Fruit fly (Drosophila melanogaster): Measurements from ENCODE around the gene CG7557.

The CG7557 gene

DNA sequence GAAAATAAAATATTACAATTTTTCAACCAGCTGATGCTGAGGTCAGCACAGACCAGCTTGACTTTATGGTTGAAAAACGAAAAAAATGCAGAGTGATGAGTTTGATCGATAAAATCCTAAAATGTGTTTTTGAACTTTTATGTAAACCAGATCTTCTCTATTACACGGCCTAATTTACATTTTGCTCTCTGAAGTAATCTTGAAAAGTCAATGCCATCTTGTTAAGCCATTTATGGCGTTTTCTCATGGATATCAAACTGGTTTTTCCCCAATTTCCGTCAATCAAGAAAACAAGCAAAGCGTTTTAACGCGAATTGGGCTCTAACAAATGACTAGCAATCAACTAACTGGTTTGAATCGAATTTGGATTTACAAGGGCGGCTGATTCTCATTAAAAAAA lies 45.5 kb upstream of the CG7557 start:
- TF ChIP-seq Gug (GFP tag; IDR thresholded peaks at IDR 0.05) (no peak), Eip75B (GFP tag; optimal IDR thresholded peaks at IDR 0.05) (no peak), fd59A (GFP tag; optimal IDR thresholded peaks at IDR 0.05) (no peak), CG8119 (GFP tag; IDR thresholded peaks at IDR 0.05) (no peak), CG6163 (GFP tag; IDR thresholded peaks at IDR 0.05) (no peak), CG7368 (GFP tag; optimal IDR thresholded peaks at IDR 0.05) (no peak), dsx (GFP tag; optimal IDR thresholded peaks at IDR 0.05; ENCODE audit: poor library complexity, severe bottlenecking) (no peak), Eip78C (GFP tag) (no peak), CG3032 (tag; optimal IDR thresholded peaks at IDR 0.05) (no peak), salr (GFP tag; optimal IDR thresholded peaks at IDR 0.05) (no peak)

DNA sequence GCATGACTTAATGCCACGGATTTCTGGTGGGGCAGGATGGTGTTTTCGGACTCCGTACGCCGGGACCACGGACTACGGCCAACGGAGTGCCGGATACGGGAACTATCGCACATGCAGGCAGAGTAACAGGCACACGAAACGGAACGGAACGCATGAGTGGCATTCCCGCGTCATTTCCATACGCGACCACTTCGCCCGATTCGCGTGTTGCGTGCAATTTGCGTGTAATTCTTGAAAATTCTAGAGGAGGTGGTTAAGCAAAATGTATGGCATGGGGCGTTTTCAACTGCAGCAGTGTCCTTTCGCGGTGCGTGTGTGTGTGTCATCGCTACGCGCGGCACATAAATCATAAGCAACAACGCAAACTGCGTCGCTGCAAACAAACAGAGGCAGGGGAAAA lies 44.7 kb upstream of the CG7557 start:
- no peak for TF ChIP-seq acj6 (GFP tag; optimal IDR thresholded peaks at IDR 0.05)
- TF ChIP-seq CG1621 (tag; optimal IDR thresholded peaks at IDR 0.05): peak; percentile 19
- no peak for TF ChIP-seq svp (GFP tag)
- peak in 1 of 2 experiments; percentile 86 for TF ChIP-seq ss (GFP tag; optimal IDR thresholded peaks at IDR 0.05)

DNA sequence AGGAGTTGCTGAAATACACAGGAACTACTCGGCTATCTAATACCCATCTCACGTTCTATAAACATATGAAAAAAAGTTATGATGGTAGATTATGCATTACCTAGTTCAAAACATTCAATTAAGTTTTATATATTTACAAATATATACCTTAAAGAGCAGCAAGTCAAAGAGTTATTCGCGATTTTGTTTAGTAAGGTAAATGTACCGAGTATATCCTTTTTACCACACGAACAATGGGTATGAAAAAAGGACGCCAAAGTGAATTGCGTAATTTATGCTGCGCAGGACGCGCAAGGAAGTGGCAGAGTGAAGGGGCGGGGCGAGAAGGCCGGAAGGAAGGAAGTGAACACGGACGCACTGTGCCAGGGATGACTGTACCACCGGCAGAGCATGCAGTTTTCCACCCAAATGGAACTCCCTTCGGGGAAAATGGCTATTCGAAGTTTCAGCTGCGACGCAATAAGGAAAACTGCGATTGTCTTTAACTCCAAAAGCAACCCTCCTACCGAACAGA lies 44.2 kb upstream of the CG7557 start:
- TF ChIP-seq CG32006 (GFP tag; optimal IDR thresholded peaks at IDR 0.05) (no peak), Eip75B (GFP tag; optimal IDR thresholded peaks at IDR 0.05) (no peak), Ets21C (GFP tag; optimal IDR thresholded peaks at IDR 0.05) (no peak), svp (GFP tag) (peak; percentile 0), CG31627 (GFP tag; optimal IDR thresholded peaks at IDR 0.05) (no peak), CG8119 (GFP tag; IDR thresholded peaks at IDR 0.05) (no peak), Eip78C (GFP tag) (peak; percentile 39)

DNA sequence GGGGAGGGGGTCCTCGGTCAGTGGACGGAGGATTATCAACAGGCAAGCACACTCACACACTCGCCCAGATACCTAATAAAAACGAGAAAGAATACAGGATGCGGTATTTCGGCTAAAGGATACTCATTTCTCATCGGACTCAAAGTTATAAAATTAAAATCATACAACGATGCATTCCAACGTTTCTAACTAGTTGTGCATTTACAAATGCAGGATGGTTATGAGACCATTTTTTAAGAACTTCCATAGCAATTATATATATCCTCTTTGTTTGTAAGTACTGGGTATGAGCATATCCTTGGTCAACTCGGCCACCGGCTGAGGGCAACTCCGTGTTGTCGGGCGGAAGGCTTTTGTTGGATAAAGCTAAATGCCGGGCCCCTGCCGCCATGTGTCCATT lies 42.7 kb upstream of the CG7557 start:
- TF ChIP-seq CG31627 (GFP tag; optimal IDR thresholded peaks at IDR 0.05) (peak; percentile 6), Met (GFP tag; optimal IDR thresholded peaks at IDR 0.05) (peak; percentile 12), Eip78C (GFP tag) (peak; percentile 62), esn (GFP tag; optimal IDR thresholded peaks at IDR 0.05) (peak; percentile 15), Gug (GFP tag; IDR thresholded peaks at IDR 0.05) (no peak), cyc (GFP tag; optimal IDR thresholded peaks at IDR 0.05) (no peak), svp (GFP tag) (peak; percentile 32)

DNA sequence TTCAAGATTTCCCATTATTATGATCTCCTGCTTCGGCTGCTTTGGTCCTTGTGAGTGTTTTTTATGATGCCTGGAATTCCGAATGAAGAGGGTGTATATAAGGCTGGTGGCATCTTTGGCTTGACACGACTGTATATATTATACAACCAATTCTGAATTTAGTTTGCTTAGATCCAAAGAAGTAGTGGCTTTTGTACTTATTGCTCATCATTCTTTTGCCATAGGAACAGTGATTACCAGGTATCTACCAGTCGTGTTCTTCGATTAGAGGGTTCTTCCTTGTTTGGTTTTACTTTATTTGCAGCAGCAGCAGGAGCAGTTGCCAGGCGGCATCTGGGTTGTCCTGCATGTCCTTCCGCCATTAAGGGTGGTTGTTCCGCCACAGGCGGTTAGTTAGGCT lies 41.4 kb upstream of the CG7557 start:
- TF ChIP-seq CG7368 (GFP tag; optimal IDR thresholded peaks at IDR 0.05): peak; percentile 5
- TF ChIP-seq net (GFP tag; optimal IDR thresholded peaks at IDR 0.05): no peak
- peak; percentile 41 for TF ChIP-seq pdm3 (GFP tag; optimal IDR thresholded peaks at IDR 0.05)
- TF ChIP-seq CG9139 (GFP tag; optimal IDR thresholded peaks at IDR 0.05): no peak
- peak; percentile 63 for TF ChIP-seq Eip78C (GFP tag)
- TF ChIP-seq lz (GFP tag; optimal IDR thresholded peaks at IDR 0.05): peak; percentile 46
- TF ChIP-seq CG11902 (GFP tag; optimal IDR thresholded peaks at IDR 0.05): no peak
- TF ChIP-seq cyc (GFP tag; optimal IDR thresholded peaks at IDR 0.05): peak; percentile 44
- peak; percentile 3 for TF ChIP-seq CG10669 (GFP tag; optimal IDR thresholded peaks at IDR 0.05)
- TF ChIP-seq CG8632 (GFP tag; optimal IDR thresholded peaks at IDR 0.05): peak; percentile 41
- no peak for TF ChIP-seq eg (GFP tag; IDR thresholded peaks at IDR 0.05)
- no peak for TF ChIP-seq CG8119 (GFP tag; IDR thresholded peaks at IDR 0.05)
- no peak for TF ChIP-seq fkh (GFP tag; optimal IDR thresholded peaks at IDR 0.05)
- TF ChIP-seq OdsH (GFP tag; optimal IDR thresholded peaks at IDR 0.05): peak; percentile 17
- TF ChIP-seq Hr39 (GFP tag; optimal IDR thresholded peaks at IDR 0.05): peak; percentile 62
- TF ChIP-seq Ets21C (GFP tag; optimal IDR thresholded peaks at IDR 0.05): peak; percentile 19
- TF ChIP-seq CG6792 (GFP tag; optimal IDR thresholded peaks at IDR 0.05): peak; percentile 46
- peak; percentile 25 for TF ChIP-seq achi (GFP tag; optimal IDR thresholded peaks at IDR 0.05)
- peak; percentile 8 for TF ChIP-seq CG8319 (GFP tag; optimal IDR thresholded peaks at IDR 0.05)
- TF ChIP-seq Eip75B (GFP tag; optimal IDR thresholded peaks at IDR 0.05): peak; percentile 7
- no peak for TF ChIP-seq dac (GFP tag; optimal IDR thresholded peaks at IDR 0.05)
- peak; percentile 4 for TF ChIP-seq CG34406 (GFP tag; optimal IDR thresholded peaks at IDR 0.05)
- TF ChIP-seq Smox (GFP tag; optimal IDR thresholded peaks at IDR 0.05): peak; percentile 62
- peak; percentile 6 for TF ChIP-seq Ets96B (tag; optimal IDR thresholded peaks at IDR 0.05)
- no peak for TF ChIP-seq dsx (GFP tag; optimal IDR thresholded peaks at IDR 0.05; ENCODE audit: poor library complexity, severe bottlenecking)
- no peak for TF ChIP-seq Blimp-1 (GFP tag; optimal IDR thresholded peaks at IDR 0.05)
- TF ChIP-seq Sox15 (GFP tag; optimal IDR thresholded peaks at IDR 0.05): peak; percentile 25
- no peak for TF ChIP-seq fd85E (GFP tag; optimal IDR thresholded peaks at IDR 0.05)
- peak; percentile 6 for TF ChIP-seq spab (GFP tag; optimal IDR thresholded peaks at IDR 0.05)
- TF ChIP-seq esn (GFP tag; optimal IDR thresholded peaks at IDR 0.05): peak; percentile 64
- no peak for TF ChIP-seq ss (GFP tag; optimal IDR thresholded peaks at IDR 0.05)
- TF ChIP-seq fd59A (GFP tag; optimal IDR thresholded peaks at IDR 0.05): no peak

Measured in whole organism, prepupa.